Worm (Caenorhabditis elegans) whole organism, L3 larva: ENCODE results near the gene gtap-2.

Experiments used
- ama-1 ChIP-seq: fragments of 150-350 bp; optimal IDR thresholded peaks from 2 replicates; lab custom pipeline; 2018
- ceh-16 ChIP-seq: sonication (generic microtip); optimal IDR thresholded peaks from 2 replicates; lab custom pipeline; 2017; ENCODE audit warnings: missing biosample characterization, missing genetic modification characterization
- ceh-28 ChIP-seq: fragments of 150-350 bp; optimal IDR thresholded peaks from 2 replicates; lab custom pipeline; 2014; ENCODE audit warnings: missing biosample characterization, missing genetic modification reagents, missing genetic modification characterization
- ceh-82 ChIP-seq: fragments of 150-350 bp; optimal IDR thresholded peaks from 2 replicates; lab custom pipeline; 2014; ENCODE audit warnings: missing biosample characterization, missing genetic modification characterization
- ceh-9 ChIP-seq: sonication (generic microtip); optimal IDR thresholded peaks from 2 replicates; lab custom pipeline; 2018; ENCODE audit warnings: missing biosample characterization, missing genetic modification characterization
- egl-27 ChIP-seq: sonication (generic microtip); optimal IDR thresholded peaks from 4 replicates; lab custom pipeline; 2017; ENCODE audit warnings: missing biosample characterization, missing genetic modification reagents, missing genetic modification characterization
- elt-1 ChIP-seq: fragments of 150-350 bp; optimal IDR thresholded peaks from 2 replicates; lab custom pipeline; 2014; ENCODE audit warnings: missing biosample characterization, missing genetic modification characterization
- elt-2 ChIP-seq: sonication (generic microtip); optimal IDR thresholded peaks from 2 replicates; lab custom pipeline; 2016; ENCODE audit warnings: missing genetic modification reagents, mild to moderate bottlenecking, missing genetic modification characterization, missing compliant biosample characterization
- fos-1 ChIP-seq: fragments of 150-350 bp; optimal IDR thresholded peaks from 2 replicates; lab custom pipeline; 2014; ENCODE audit warnings: missing biosample characterization, missing genetic modification characterization
- hmg-11 ChIP-seq: sonication (generic microtip); optimal IDR thresholded peaks from 2 replicates; lab custom pipeline; 2016; ENCODE audit warnings: missing genetic modification characterization, missing compliant biosample characterization
- jun-1 ChIP-seq: fragments of 150-350 bp; optimal IDR thresholded peaks from 2 replicates; lab custom pipeline; 2014; ENCODE audit warnings: missing biosample characterization, missing genetic modification reagents, missing genetic modification characterization
- lin-15B ChIP-seq: fragments of 150-350 bp; optimal IDR thresholded peaks from 2 replicates; lab custom pipeline; 2014; ENCODE audit warnings: missing biosample characterization, missing genetic modification characterization
- lin-39 ChIP-seq: fragments of 150-350 bp; optimal IDR thresholded peaks from 2 replicates; lab custom pipeline; 2018; ENCODE audit warnings: missing biosample characterization, missing genetic modification reagents, missing genetic modification characterization
- nfya-1 ChIP-seq: sonication (generic microtip); optimal IDR thresholded peaks from 2 replicates; lab custom pipeline; 2017; ENCODE audit warnings: missing genetic modification characterization, mild to moderate bottlenecking, missing compliant biosample characterization, antibody characterized with exemption, moderate library complexity; ENCODE audit not compliant: insufficient read depth
- nhr-12 ChIP-seq: fragments of 150-350 bp; optimal IDR thresholded peaks from 2 replicates; lab custom pipeline; 2014; ENCODE audit warnings: missing biosample characterization, missing genetic modification characterization
- nhr-23 ChIP-seq: fragments of 150-350 bp; optimal IDR thresholded peaks from 2 replicates; lab custom pipeline; 2014; ENCODE audit warnings: missing biosample characterization, missing genetic modification reagents, missing genetic modification characterization
- nhr-25 ChIP-seq: sonication (generic microtip); optimal IDR thresholded peaks from 2 replicates; lab custom pipeline; 2017; ENCODE audit warnings: missing biosample characterization, missing genetic modification characterization
- nhr-43 ChIP-seq: sonication (generic microtip); optimal IDR thresholded peaks from 2 replicates; lab custom pipeline; 2016; ENCODE audit warnings: mild to moderate bottlenecking, missing genetic modification characterization, missing compliant biosample characterization; ENCODE audit not compliant: poor library complexity, severe bottlenecking
- nhr-77 ChIP-seq: fragments of 150-350 bp; optimal IDR thresholded peaks from 2 replicates; lab custom pipeline; 2014; ENCODE audit warnings: missing biosample characterization, missing genetic modification characterization
- pha-4 ChIP-seq: fragments of 150-350 bp; optimal IDR thresholded peaks from 2 replicates; lab custom pipeline; 2014; ENCODE audit warnings: missing biosample characterization, missing genetic modification reagents, missing genetic modification characterization
- pqm-1 ChIP-seq: fragments of 150-350 bp; optimal IDR thresholded peaks from 2 replicates; lab custom pipeline; 2017; ENCODE audit warnings: missing biosample characterization, missing genetic modification characterization, inconsistent platforms
- sea-2 ChIP-seq: fragments of 150-350 bp; sonication (generic microtip); optimal IDR thresholded peaks from 4 replicates; lab custom pipeline; 2014; ENCODE audit warnings: missing biosample characterization, missing genetic modification reagents, missing genetic modification characterization
- skn-1 ChIP-seq: fragments of 150-350 bp; optimal IDR thresholded peaks from 2 replicates; lab custom pipeline; 2014; ENCODE audit warnings: missing biosample characterization, missing genetic modification characterization
- tbx-2 ChIP-seq: sonication (generic microtip); optimal IDR thresholded peaks from 2 replicates; lab custom pipeline; 2016; ENCODE audit warnings: mild to moderate bottlenecking, missing genetic modification characterization, missing compliant biosample characterization
- unc-39 ChIP-seq: sonication (generic microtip); optimal IDR thresholded peaks from 4 replicates; lab custom pipeline; 2017; ENCODE audit warnings: missing biosample characterization, missing genetic modification characterization
- unc-62 ChIP-seq: fragments of 150-350 bp; sonication (generic microtip); optimal IDR thresholded peaks from 4 replicates; lab custom pipeline; 2014; ENCODE audit warnings: missing biosample characterization, missing genetic modification reagents, missing genetic modification characterization
- ztf-11 ChIP-seq: fragments of 150-350 bp; optimal IDR thresholded peaks from 2 replicates; lab custom pipeline; 2014; ENCODE audit warnings: missing biosample characterization, missing genetic modification characterization

The gtap-2 gene

DNA sequence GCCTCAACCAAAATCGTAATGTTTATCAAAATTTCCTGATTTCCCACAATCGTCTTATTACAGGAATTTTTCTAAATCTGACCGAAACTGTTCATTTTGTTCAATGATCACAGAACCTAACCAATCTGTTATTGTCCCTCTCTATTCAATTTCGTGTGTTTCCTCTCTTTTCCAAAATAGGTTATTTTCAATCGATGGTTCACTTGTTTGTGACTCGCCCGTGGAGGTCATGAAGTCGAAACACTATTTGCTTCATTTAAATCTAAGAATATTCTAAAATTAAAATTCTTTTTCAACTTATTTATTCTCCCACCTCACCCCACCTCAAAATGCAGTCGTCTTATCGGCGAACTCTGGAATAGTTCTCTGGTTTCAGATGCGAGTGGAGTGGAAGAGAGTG, 42.5 kb downstream of the gtap-2 start:
- TF ChIP-seq pqm-1 (tag; lab: Kevin White, UChicago) (peak; percentile 49), sea-2 (GFP tag; lab: Kevin White, UChicago) (no peak), elt-2 (tag; lab: Kevin White, UChicago) (peak; percentile 21)

DNA sequence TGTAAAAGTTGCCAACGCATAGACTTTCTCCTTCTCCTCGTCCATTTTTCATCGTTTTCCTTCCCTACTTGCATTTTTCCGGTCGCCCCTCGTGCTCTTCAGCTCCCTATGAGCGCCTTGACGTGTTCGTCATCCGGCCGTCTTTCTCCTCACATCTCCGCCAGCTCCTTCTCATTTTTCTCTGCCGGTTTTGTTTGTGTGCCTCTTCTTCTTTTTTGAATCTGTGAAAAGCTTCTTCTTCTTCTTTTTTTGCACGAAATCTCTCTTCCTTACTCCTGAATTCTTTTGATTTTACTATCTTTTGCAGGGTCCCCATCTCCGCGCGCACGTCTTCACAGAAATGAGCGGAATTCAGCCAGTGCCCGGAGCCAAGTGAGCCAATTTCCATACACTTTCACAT, 43.2 kb downstream of the gtap-2 start, which contains the start of gene K11H3.3:
K11H3.3 (plus strand) TSS at position 308 of the 400 bp plus-strand sequence.
- TF ChIP-seq lin-39 (tag; lab: Kevin White, UChicago) (peak; percentile 49), ceh-82 (tag; lab: Kevin White, UChicago) (no peak)

- TF ChIP-seq pha-4 (no peak), elt-1 (tag; lab: Kevin White, UChicago) (no peak), fos-1 (no peak), lin-39 (tag; lab: Kevin White, UChicago) (no peak), ztf-11 (tag; lab: Kevin White, UChicago) (no peak), nfya-1 (no peak), unc-39 (no peak), hmg-11 (no peak), sea-2 (GFP tag; lab: Kevin White, UChicago) (no peak), nhr-23 (no peak), ama-1 (peak; percentile 7), nhr-25 (tag; lab: Kevin White, UChicago) (no peak), nhr-12 (tag; lab: Kevin White, UChicago) (no peak), elt-2 (tag; lab: Kevin White, UChicago) (peak; percentile 15), egl-27 (tag; lab: Kevin White, UChicago) (no peak), tbx-2 (tag; lab: Kevin White, UChicago) (no peak)
These were observed 45.6 kb downstream of the gtap-2 start for ce11 chrIII:9853667-9854620.

ce11 chrIII:9854960-9855359, 46.6 kb downstream of the gtap-2 start:
- TF ChIP-seq nhr-23 (no peak), lin-39 (tag; lab: Kevin White, UChicago) (no peak), ceh-16 (tag; lab: Kevin White, UChicago) (no peak), nhr-77 (tag; lab: Kevin White, UChicago) (no peak), ceh-9 (tag; lab: Kevin White, UChicago) (no peak), skn-1 (tag; lab: Kevin White, UChicago) (no peak), sea-2 (GFP tag; lab: Kevin White, UChicago) (no peak), egl-27 (tag; lab: Kevin White, UChicago) (no peak)

DNA sequence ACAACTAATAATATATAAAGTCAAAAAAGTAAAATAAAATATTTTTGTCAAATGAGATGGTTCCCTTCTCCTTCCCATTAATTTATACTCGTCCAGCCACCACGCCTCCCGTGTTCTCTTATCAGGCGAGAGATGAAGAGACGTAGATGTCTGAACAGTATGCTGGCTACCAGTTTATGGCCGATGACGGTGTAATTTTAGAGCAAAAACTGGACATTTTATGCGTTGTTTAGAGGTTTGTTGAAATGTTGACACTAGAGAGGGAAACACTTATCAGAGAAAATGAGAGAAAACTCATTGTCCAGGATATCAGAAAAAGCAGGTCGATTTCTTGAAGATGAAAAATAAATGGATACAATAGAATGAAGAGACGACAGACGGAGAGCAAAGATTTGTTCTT, 48.8 kb downstream of the gtap-2 start:
- TF ChIP-seq elt-2 (tag; lab: Kevin White, UChicago) (peak; percentile 70), nhr-23 (no peak), ztf-11 (tag; lab: Kevin White, UChicago) (no peak), unc-62 (no peak), elt-1 (tag; lab: Kevin White, UChicago) (no peak), pha-4 (peak; percentile 28)

ce11 chrIII:9858061-9858460, 49.7 kb downstream of the gtap-2 start:
- TF ChIP-seq elt-1 (tag; lab: Kevin White, UChicago) (peak; percentile 97), nhr-12 (tag; lab: Kevin White, UChicago) (no peak), nhr-23 (peak; percentile 50), ceh-16 (tag; lab: Kevin White, UChicago) (no peak), skn-1 (tag; lab: Kevin White, UChicago) (no peak), ceh-28 (tag; lab: Kevin White, UChicago) (peak; percentile 72), pha-4 (peak; percentile 1), jun-1 (no peak), pqm-1 (tag; lab: Kevin White, UChicago) (peak; percentile 68), nhr-43 (tag; lab: Kevin White, UChicago) (peak; percentile 30), elt-2 (tag; lab: Kevin White, UChicago) (peak; percentile 68), ceh-82 (tag; lab: Kevin White, UChicago) (no peak), lin-15B (tag; lab: Kevin White, UChicago) (no peak)
